Worm (Caenorhabditis elegans) whole organism, L3 larva: Measurements from ENCODE around the gene C18E9.9.

ENCODE experiments used
- ZK546.5 ChIP-seq: sonication (generic microtip); optimal IDR thresholded peaks from 2 replicates; lab custom pipeline; 2017; ENCODE audit warnings: missing biosample characterization, missing genetic modification characterization
- ceh-16 ChIP-seq: sonication (generic microtip); optimal IDR thresholded peaks from 2 replicates; lab custom pipeline; 2017; ENCODE audit warnings: missing biosample characterization, missing genetic modification characterization
- ceh-82 ChIP-seq: fragments of 150-350 bp; optimal IDR thresholded peaks from 2 replicates; lab custom pipeline; 2014; ENCODE audit warnings: missing biosample characterization, missing genetic modification characterization
- ceh-9 ChIP-seq: sonication (generic microtip); optimal IDR thresholded peaks from 2 replicates; lab custom pipeline; 2018; ENCODE audit warnings: missing biosample characterization, missing genetic modification characterization
- daf-12 ChIP-seq: fragments of 150-350 bp; optimal IDR thresholded peaks from 2 replicates; lab custom pipeline; 2014; ENCODE audit warnings: missing biosample characterization, missing genetic modification reagents, missing genetic modification characterization
- egl-27 ChIP-seq: sonication (generic microtip); optimal IDR thresholded peaks from 4 replicates; lab custom pipeline; 2017; ENCODE audit warnings: missing biosample characterization, missing genetic modification reagents, missing genetic modification characterization
- elt-1 ChIP-seq: fragments of 150-350 bp; optimal IDR thresholded peaks from 2 replicates; lab custom pipeline; 2014; ENCODE audit warnings: missing biosample characterization, missing genetic modification characterization
- elt-2 ChIP-seq: sonication (generic microtip); optimal IDR thresholded peaks from 2 replicates; lab custom pipeline; 2016; ENCODE audit warnings: missing genetic modification reagents, mild to moderate bottlenecking, missing genetic modification characterization, missing compliant biosample characterization
- elt-3 ChIP-seq, 3 experiments: fragments of 150-350 bp in 1 of 3; sonication (generic microtip) in 2 of 3; optimal IDR thresholded peaks; 2 replicates in 2 of 3; 4 replicates in 1 of 3; lab custom pipeline; 2014 to 2017; ENCODE audit warnings: missing biosample characterization in 3 of 3, missing genetic modification characterization in 3 of 3
- eor-1 ChIP-seq, 2 experiments: fragments of 150-350 bp; optimal IDR thresholded peaks; 2 replicates each; lab custom pipeline; 2014 to 2018; ENCODE audit warnings: missing biosample characterization in 2 of 2, missing genetic modification characterization in 2 of 2
- hmg-11 ChIP-seq: sonication (generic microtip); optimal IDR thresholded peaks from 2 replicates; lab custom pipeline; 2016; ENCODE audit warnings: missing genetic modification characterization, missing compliant biosample characterization
- jun-1 ChIP-seq: fragments of 150-350 bp; optimal IDR thresholded peaks from 2 replicates; lab custom pipeline; 2014; ENCODE audit warnings: missing biosample characterization, missing genetic modification reagents, missing genetic modification characterization
- lin-15B ChIP-seq: fragments of 150-350 bp; optimal IDR thresholded peaks from 2 replicates; lab custom pipeline; 2014; ENCODE audit warnings: missing biosample characterization, missing genetic modification characterization
- lin-39 ChIP-seq: fragments of 150-350 bp; optimal IDR thresholded peaks from 2 replicates; lab custom pipeline; 2018; ENCODE audit warnings: missing biosample characterization, missing genetic modification reagents, missing genetic modification characterization
- lsy-12 ChIP-seq: sonication (generic microtip); optimal IDR thresholded peaks from 2 replicates; lab custom pipeline; 2016; ENCODE audit warnings: mild to moderate bottlenecking, missing genetic modification characterization, missing compliant biosample characterization
- mdl-1 ChIP-seq: fragments of 150-350 bp; optimal IDR thresholded peaks from 2 replicates; lab custom pipeline; 2014; ENCODE audit warnings: missing biosample characterization, missing genetic modification characterization
- mml-1 ChIP-seq: fragments of 150-350 bp; sonication (generic microtip); optimal IDR thresholded peaks from 3 replicates; lab custom pipeline; 2014; ENCODE audit warnings: missing biosample characterization, missing genetic modification characterization
- nfya-1 ChIP-seq: sonication (generic microtip); optimal IDR thresholded peaks from 2 replicates; lab custom pipeline; 2017; ENCODE audit warnings: missing genetic modification characterization, mild to moderate bottlenecking, missing compliant biosample characterization, antibody characterized with exemption, moderate library complexity; ENCODE audit not compliant: insufficient read depth
- nhr-11 ChIP-seq: fragments of 150-350 bp; optimal IDR thresholded peaks from 2 replicates; lab custom pipeline; 2014; ENCODE audit warnings: missing biosample characterization, missing genetic modification characterization
- nhr-12 ChIP-seq: fragments of 150-350 bp; optimal IDR thresholded peaks from 2 replicates; lab custom pipeline; 2014; ENCODE audit warnings: missing biosample characterization, missing genetic modification characterization
- nhr-23 ChIP-seq: fragments of 150-350 bp; optimal IDR thresholded peaks from 2 replicates; lab custom pipeline; 2014; ENCODE audit warnings: missing biosample characterization, missing genetic modification reagents, missing genetic modification characterization
- nhr-237 ChIP-seq: fragments of 150-350 bp; optimal IDR thresholded peaks from 2 replicates; lab custom pipeline; 2014; ENCODE audit warnings: missing biosample characterization, missing genetic modification characterization
- nhr-25 ChIP-seq: sonication (generic microtip); optimal IDR thresholded peaks from 2 replicates; lab custom pipeline; 2017; ENCODE audit warnings: missing biosample characterization, missing genetic modification characterization
- nhr-28 ChIP-seq: fragments of 150-350 bp; optimal IDR thresholded peaks from 2 replicates; lab custom pipeline; 2014; ENCODE audit warnings: missing biosample characterization, missing genetic modification characterization
- nhr-43 ChIP-seq: sonication (generic microtip); optimal IDR thresholded peaks from 2 replicates; lab custom pipeline; 2016; ENCODE audit warnings: mild to moderate bottlenecking, missing genetic modification characterization, missing compliant biosample characterization; ENCODE audit not compliant: poor library complexity, severe bottlenecking
- nhr-67 ChIP-seq: fragments of 150-350 bp; optimal IDR thresholded peaks from 2 replicates; lab custom pipeline; 2014; ENCODE audit warnings: missing biosample characterization, missing genetic modification characterization
- nhr-76 ChIP-seq: fragments of 150-350 bp; sonication (generic microtip); optimal IDR thresholded peaks from 5 replicates; lab custom pipeline; 2014; ENCODE audit warnings: missing biosample characterization, missing genetic modification characterization
- nhr-77 ChIP-seq: fragments of 150-350 bp; optimal IDR thresholded peaks from 2 replicates; lab custom pipeline; 2014; ENCODE audit warnings: missing biosample characterization, missing genetic modification characterization
- pha-4 ChIP-seq: fragments of 150-350 bp; optimal IDR thresholded peaks from 2 replicates; lab custom pipeline; 2014; ENCODE audit warnings: missing biosample characterization, missing genetic modification reagents, missing genetic modification characterization
- pqm-1 ChIP-seq: fragments of 150-350 bp; optimal IDR thresholded peaks from 2 replicates; lab custom pipeline; 2017; ENCODE audit warnings: missing biosample characterization, missing genetic modification characterization, inconsistent platforms
- sea-2 ChIP-seq: fragments of 150-350 bp; sonication (generic microtip); optimal IDR thresholded peaks from 4 replicates; lab custom pipeline; 2014; ENCODE audit warnings: missing biosample characterization, missing genetic modification reagents, missing genetic modification characterization
- skn-1 ChIP-seq: fragments of 150-350 bp; optimal IDR thresholded peaks from 2 replicates; lab custom pipeline; 2014; ENCODE audit warnings: missing biosample characterization, missing genetic modification characterization
- snpc-4 ChIP-seq: fragments of 150-350 bp; optimal IDR thresholded peaks from 2 replicates; lab custom pipeline; 2014; ENCODE audit warnings: missing biosample characterization, missing genetic modification characterization
- tbx-2 ChIP-seq: sonication (generic microtip); optimal IDR thresholded peaks from 2 replicates; lab custom pipeline; 2016; ENCODE audit warnings: mild to moderate bottlenecking, missing genetic modification characterization, missing compliant biosample characterization
- unc-62 ChIP-seq: fragments of 150-350 bp; sonication (generic microtip); optimal IDR thresholded peaks from 4 replicates; lab custom pipeline; 2014; ENCODE audit warnings: missing biosample characterization, missing genetic modification reagents, missing genetic modification characterization
- ztf-11 ChIP-seq: fragments of 150-350 bp; optimal IDR thresholded peaks from 2 replicates; lab custom pipeline; 2014; ENCODE audit warnings: missing biosample characterization, missing genetic modification characterization
- ztf-4 ChIP-seq: fragments of 150-350 bp; optimal IDR thresholded peaks from 2 replicates; lab custom pipeline; 2014; ENCODE audit warnings: missing biosample characterization, missing genetic modification characterization

C18E9.9 gene

ce11 chrII:8990267-8990666 lies 923 bp upstream of the C18E9.9 start (continued):
- TF ChIP-seq nhr-25 (tag; lab: Kevin White, UChicago) (no peak), lin-15B (tag; lab: Kevin White, UChicago) (no peak), lsy-12 (tag; lab: Kevin White, UChicago) (no peak), nfya-1 (tag; lab: Kevin White, UChicago) (no peak), pqm-1 (tag; lab: Kevin White, UChicago) (peak; percentile 38), ceh-16 (tag; lab: Kevin White, UChicago) (no peak), nhr-11 (tag; lab: Kevin White, UChicago) (no peak), nhr-28 (tag; lab: Kevin White, UChicago) (no peak), nhr-237 (no peak), ceh-9 (tag; lab: Kevin White, UChicago) (no peak), mdl-1 (tag; lab: Kevin White, UChicago) (no peak)

ce11 chrII:8987962-8988361 lies 1.4 kb downstream of the C18E9.9 start, which contains the start of gene C18E9.8:
TSS of gene C18E9.8 (minus strand) at chrII:8988062.
- TF ChIP-seq nhr-23 (tag; lab: Kevin White, UChicago) (no peak), elt-2 (tag; lab: Kevin White, UChicago) (peak; percentile 36), nhr-77 (tag; lab: Kevin White, UChicago) (no peak), ceh-9 (tag; lab: Kevin White, UChicago) (no peak), nhr-12 (tag; lab: Kevin White, UChicago) (no peak)
- TF ChIP-seq, all 47 proteins: peak for 1

- TF ChIP-seq pha-4 (tag; lab: Kevin White, UChicago): no peak
- no peak for TF ChIP-seq nhr-28 (tag; lab: Kevin White, UChicago)
- no peak for TF ChIP-seq elt-3 (tag; optimal IDR thresholded peaks at IDR 0.05; lab: Kevin White, UChicago)
- TF ChIP-seq mdl-1 (tag; lab: Kevin White, UChicago): no peak
- no peak for TF ChIP-seq lin-15B (tag; lab: Kevin White, UChicago)
- TF ChIP-seq mml-1: no peak
- TF ChIP-seq daf-12 (tag; lab: Kevin White, UChicago): no peak
- TF ChIP-seq egl-27 (tag; lab: Kevin White, UChicago): no peak
- no peak for TF ChIP-seq ceh-9 (tag; lab: Kevin White, UChicago)
- TF ChIP-seq eor-1 (tag; optimal IDR thresholded peaks at IDR 0.05; lab: Kevin White, UChicago): no peak
- no peak for TF ChIP-seq pqm-1 (tag; lab: Kevin White, UChicago)
- no peak for TF ChIP-seq lsy-12 (tag; lab: Kevin White, UChicago)
- no peak for TF ChIP-seq nfya-1 (tag; lab: Kevin White, UChicago)
- no peak for TF ChIP-seq snpc-4 (tag; lab: Kevin White, UChicago)
- TF ChIP-seq tbx-2 (tag; lab: Kevin White, UChicago): no peak
- TF ChIP-seq ZK546.5 (tag; lab: Kevin White, UChicago): no peak
These were observed 6.7 kb downstream of the C18E9.9 start, which contains the start of gene C18E9.7 for ce11 chrII:8982683-8983082. TSS of gene C18E9.7 (minus strand) at chrII:8982783.

ce11 chrII:8973516-8974043 lies 15.8 kb downstream of the C18E9.9 start, which contains the start of gene tomm-40:
TSS of gene tomm-40 (minus strand) at chrII:8973566.
- TF ChIP-seq hmg-11 (tag; lab: Kevin White, UChicago) (peak; percentile 27), pha-4 (tag; lab: Kevin White, UChicago) (peak; percentile 4), eor-1 (tag; optimal IDR thresholded peaks at IDR 0.05; lab: Kevin White, UChicago) (no peak)

- TF ChIP-seq nhr-43 (tag; lab: Kevin White, UChicago) (peak; percentile 65), nfya-1 (tag; lab: Kevin White, UChicago) (peak; percentile 84), skn-1 (tag; lab: Kevin White, UChicago) (peak; percentile 18), pqm-1 (tag; lab: Kevin White, UChicago) (peak; percentile 72), egl-27 (tag; lab: Kevin White, UChicago) (no peak), mml-1 (no peak), nhr-12 (tag; lab: Kevin White, UChicago) (no peak), ZK546.5 (tag; lab: Kevin White, UChicago) (no peak), nhr-67 (tag; lab: Kevin White, UChicago) (no peak), mdl-1 (tag; lab: Kevin White, UChicago) (no peak), nhr-11 (tag; lab: Kevin White, UChicago) (no peak), pha-4 (tag; lab: Kevin White, UChicago) (peak; percentile 78), hmg-11 (tag; lab: Kevin White, UChicago) (peak; percentile 69), sea-2 (GFP tag; lab: Kevin White, UChicago) (no peak), lin-39 (tag; lab: Kevin White, UChicago) (peak; percentile 70), lsy-12 (tag; lab: Kevin White, UChicago) (peak; percentile 57), nhr-76 (no peak), unc-62 (GFP tag; lab: Kevin White, UChicago) (no peak), tbx-2 (tag; lab: Kevin White, UChicago) (peak; percentile 64), elt-1 (tag; lab: Kevin White, UChicago) (peak; percentile 31), nhr-25 (tag; lab: Kevin White, UChicago) (peak; percentile 27), jun-1 (tag; lab: Kevin White, UChicago) (peak; percentile 71), ceh-82 (tag; lab: Kevin White, UChicago) (peak; percentile 52), ztf-11 (tag; lab: Kevin White, UChicago) (no peak), ztf-4 (no peak), daf-12 (tag; lab: Kevin White, UChicago) (no peak)
These were observed 19.8 kb downstream of the C18E9.9 start, which contains the start of the genes szy-20 and C18E9.5 for ce11 chrII:8969251-8970183. TSS of gene szy-20 (minus strand) at chrII:8969333. TSS of gene C18E9.5 (plus strand) at chrII:8969980.
